Fruit fly (Drosophila melanogaster) whole organism, prepupa: ENCODE results near the gene tal-AA.

Source experiments
- Blimp-1 ChIP-seq: fragments of 200-800 bp; sonication (Bioruptor generic); optimal IDR thresholded peaks from 3 replicates; lab custom pipeline; 2017; ENCODE audit warnings: missing biosample characterization, missing genetic modification characterization, mild to moderate bottlenecking, moderate library complexity, missing genetic modification reagents
- CG10631 ChIP-seq: fragments of 200-800 bp; sonication (Bioruptor generic); optimal IDR thresholded peaks from 2 replicates; lab custom pipeline; 2016; ENCODE audit warnings: missing biosample characterization, missing genetic modification characterization
- CG10669 ChIP-seq: fragments of 200-800 bp; sonication (Bioruptor generic); optimal IDR thresholded peaks from 3 replicates; lab custom pipeline; 2018; ENCODE audit warnings: missing biosample characterization, mild to moderate bottlenecking, missing genetic modification characterization, moderate library complexity
- CG11902 ChIP-seq: fragments of 200-800 bp; sonication (Bioruptor generic); optimal IDR thresholded peaks from 3 replicates; lab custom pipeline; 2016; ENCODE audit warnings: missing biosample characterization, missing genetic modification characterization
- CG15336 ChIP-seq: fragments of 200-800 bp; sonication (Bioruptor generic); IDR thresholded peaks from 2 replicates; pipeline ENCODE4 v1.3.6; 2022; ENCODE audit warnings: missing biosample characterization, missing genetic modification characterization
- CG3032 ChIP-seq: fragments of 200-800 bp; optimal IDR thresholded peaks from 2 replicates; lab custom pipeline; 2019; ENCODE audit warnings: missing biosample characterization, mild to moderate bottlenecking, missing genetic modification characterization, moderate library complexity
- CG31627 ChIP-seq: fragments of 200-800 bp; sonication (Bioruptor generic); optimal IDR thresholded peaks from 3 replicates; lab custom pipeline; 2016; ENCODE audit warnings: missing biosample characterization, missing genetic modification characterization
- CG32006 ChIP-seq: fragments of 200-800 bp; sonication (Bioruptor generic); optimal IDR thresholded peaks from 3 replicates; lab custom pipeline; 2017; ENCODE audit warnings: missing biosample characterization, mild to moderate bottlenecking, missing genetic modification characterization
- CG34406 ChIP-seq: fragments of 200-800 bp; sonication (Bioruptor generic); optimal IDR thresholded peaks from 3 replicates; lab custom pipeline; 2016; ENCODE audit warnings: missing biosample characterization, missing genetic modification characterization
- CG3919 ChIP-seq: fragments of 200-800 bp; sonication (Bioruptor generic); optimal IDR thresholded peaks from 3 replicates; lab custom pipeline; 2016; ENCODE audit warnings: missing biosample characterization, missing genetic modification characterization
- CG6163 ChIP-seq: fragments of 200-800 bp; sonication (Bioruptor generic); IDR thresholded peaks from 3 replicates; pipeline ENCODE4 v1.3.6; 2022; ENCODE audit warnings: missing biosample characterization, missing genetic modification characterization
- CG6808 ChIP-seq: fragments of 200-800 bp; sonication (Bioruptor generic); optimal IDR thresholded peaks from 3 replicates; lab custom pipeline; 2017; ENCODE audit warnings: missing biosample characterization, missing genetic modification characterization, mild to moderate bottlenecking, moderate library complexity, missing genetic modification reagents
- CG7368 ChIP-seq: fragments of 200-800 bp; sonication (Bioruptor generic); optimal IDR thresholded peaks from 3 replicates; lab custom pipeline; 2016; ENCODE audit warnings: missing biosample characterization, missing genetic modification characterization
- CG8119 ChIP-seq: fragments of 200-800 bp; sonication (Bioruptor generic); IDR thresholded peaks from 3 replicates; pipeline ENCODE4 v1.3.6; 2022; ENCODE audit warnings: missing biosample characterization, missing genetic modification characterization
- CG8319 ChIP-seq: fragments of 200-800 bp; sonication (Bioruptor generic); optimal IDR thresholded peaks from 3 replicates; lab custom pipeline; 2016; ENCODE audit warnings: missing biosample characterization, missing genetic modification characterization
- CG8632 ChIP-seq: fragments of 200-800 bp; sonication (Bioruptor generic); optimal IDR thresholded peaks from 3 replicates; lab custom pipeline; 2016; ENCODE audit warnings: missing biosample characterization, missing genetic modification characterization
- Eip75B ChIP-seq: fragments of 200-800 bp; sonication (Bioruptor generic); optimal IDR thresholded peaks from 3 replicates; lab custom pipeline; 2016; ENCODE audit warnings: missing biosample characterization, missing genetic modification characterization
- Eip78C ChIP-seq: fragments of 200-800 bp; sonication (Bioruptor generic); peaks from one replicate; lab custom pipeline; 2016; ENCODE audit warnings: missing biosample characterization, missing genetic modification characterization
- Eip93F ChIP-seq: fragments of 200-800 bp; sonication (Bioruptor generic); optimal IDR thresholded peaks from 2 replicates; lab custom pipeline; 2016; ENCODE audit warnings: missing biosample characterization, mild to moderate bottlenecking, missing genetic modification characterization
- Ets96B ChIP-seq: fragments of 200-800 bp; optimal IDR thresholded peaks from 2 replicates; lab custom pipeline; 2019; ENCODE audit warnings: missing biosample characterization, mild to moderate bottlenecking, missing genetic modification characterization, moderate library complexity
- Gug ChIP-seq: fragments of 200-800 bp; sonication (Bioruptor generic); IDR thresholded peaks from 2 replicates; pipeline ENCODE4 v1.3.6; 2022; ENCODE audit warnings: missing biosample characterization, missing genetic modification characterization
- Hr39 ChIP-seq: fragments of 200-800 bp; sonication (Bioruptor generic); optimal IDR thresholded peaks from 2 replicates; lab custom pipeline; 2016; ENCODE audit warnings: missing biosample characterization, missing genetic modification characterization
- Hr4 ChIP-seq: fragments of 200-800 bp; sonication (Bioruptor generic); optimal IDR thresholded peaks from 3 replicates; lab custom pipeline; 2016; ENCODE audit warnings: missing biosample characterization, missing genetic modification characterization
- OdsH ChIP-seq: fragments of 200-800 bp; sonication (Bioruptor generic); optimal IDR thresholded peaks from 3 replicates; lab custom pipeline; 2016; ENCODE audit warnings: missing biosample characterization, missing genetic modification characterization
- Sox14 ChIP-seq: fragments of 200-800 bp; sonication (Bioruptor generic); optimal IDR thresholded peaks from 3 replicates; lab custom pipeline; 2016; ENCODE audit warnings: missing biosample characterization, missing genetic modification characterization
- achi ChIP-seq: fragments of 200-800 bp; sonication (Bioruptor generic); optimal IDR thresholded peaks from 3 replicates; lab custom pipeline; 2016; ENCODE audit warnings: missing biosample characterization, missing genetic modification characterization
- acj6 ChIP-seq: fragments of 200-800 bp; sonication (Bioruptor generic); optimal IDR thresholded peaks from 3 replicates; lab custom pipeline; 2016; ENCODE audit warnings: missing biosample characterization, missing genetic modification characterization
- dsx ChIP-seq: fragments of 200-800 bp; optimal IDR thresholded peaks from 3 replicates; lab custom pipeline; 2019; ENCODE audit warnings: missing biosample characterization, mild to moderate bottlenecking, missing genetic modification characterization, moderate library complexity; ENCODE audit not compliant: poor library complexity, severe bottlenecking
- eg ChIP-seq: fragments of 200-800 bp; sonication (Bioruptor generic); IDR thresholded peaks from 3 replicates; pipeline ENCODE4 v1.3.6; 2022; ENCODE audit warnings: missing biosample characterization, missing genetic modification characterization
- esn ChIP-seq: fragments of 200-800 bp; sonication (Bioruptor generic); optimal IDR thresholded peaks from 2 replicates; lab custom pipeline; 2016; ENCODE audit warnings: missing biosample characterization, mild to moderate bottlenecking, missing genetic modification characterization, moderate library complexity
- fd59A ChIP-seq: fragments of 200-800 bp; sonication (Bioruptor generic); optimal IDR thresholded peaks from 2 replicates; lab custom pipeline; 2017; ENCODE audit warnings: missing biosample characterization, mild to moderate bottlenecking, missing genetic modification characterization, missing genetic modification reagents
- lz ChIP-seq: fragments of 200-800 bp; sonication (Bioruptor generic); optimal IDR thresholded peaks from 3 replicates; lab custom pipeline; 2016; ENCODE audit warnings: missing biosample characterization, missing genetic modification characterization
- net ChIP-seq: fragments of 200-800 bp; sonication (Bioruptor generic); optimal IDR thresholded peaks from 3 replicates; lab custom pipeline; 2016; ENCODE audit warnings: missing biosample characterization, missing genetic modification characterization
- spab ChIP-seq: fragments of 200-800 bp; sonication (Bioruptor generic); optimal IDR thresholded peaks from 2 replicates; lab custom pipeline; 2017; ENCODE audit warnings: missing biosample characterization, mild to moderate bottlenecking, missing genetic modification characterization, missing genetic modification reagents
- ss ChIP-seq, 2 experiments: fragments of 200-800 bp; sonication (Bioruptor generic); optimal IDR thresholded peaks; 2 replicates in 1 of 2; 3 replicates in 1 of 2; lab custom pipeline; 2017 to 2018; ENCODE audit warnings: mild to moderate bottlenecking in 2 of 2, missing biosample characterization in 2 of 2, missing genetic modification characterization in 2 of 2, moderate library complexity in 1 of 2
- svp ChIP-seq: fragments of 200-800 bp; sonication (Bioruptor generic); peaks from one replicate; lab custom pipeline; 2016; ENCODE audit warnings: missing biosample characterization, missing genetic modification characterization

tal-AA gene

dm6 chr3R:13803892-13804710 lies 8.8 kb upstream of the tal-AA start:
- TF ChIP-seq Blimp-1 (GFP tag; lab: Kevin White, UChicago) (no peak), spab (GFP tag; lab: Kevin White, UChicago) (no peak), Sox14 (GFP tag; lab: Kevin White, UChicago) (no peak), CG32006 (GFP tag; lab: Kevin White, UChicago) (peak; percentile 21), CG3919 (GFP tag; lab: Kevin White, UChicago) (peak; percentile 14), Gug (GFP tag; lab: Robert Waterston, UW) (no peak), Hr4 (GFP tag; lab: Kevin White, UChicago) (peak; percentile 4), CG6163 (no peak), svp (GFP tag; lab: Kevin White, UChicago) (peak; percentile 38), lz (GFP tag; lab: Kevin White, UChicago) (no peak), OdsH (GFP tag; lab: Kevin White, UChicago) (peak; percentile 6), dsx (GFP tag; lab: Kevin White, UChicago) (peak; percentile 15), eg (GFP tag; lab: Robert Waterston, UW) (0 out of 3 replicates have a peak, but pooled peaks have one; percentile 6), CG10669 (GFP tag; lab: Kevin White, UChicago) (peak; percentile 28), esn (GFP tag; lab: Kevin White, UChicago) (peak; percentile 23), Hr39 (no peak), CG10631 (GFP tag; lab: Kevin White, UChicago) (peak; percentile 28), CG3032 (tag; lab: Kevin White, UChicago) (peak; percentile 30), ss (GFP tag; optimal IDR thresholded peaks at IDR 0.05; lab: Kevin White, UChicago) (peak in 1 of 2 experiments; percentile 7), Ets96B (tag; lab: Kevin White, UChicago) (peak; percentile 26), CG15336 (GFP tag; lab: Robert Waterston, UW) (no peak), achi (GFP tag; lab: Kevin White, UChicago) (peak; percentile 23), CG11902 (GFP tag; lab: Kevin White, UChicago) (no peak), Eip78C (peak; percentile 70), CG8632 (GFP tag; lab: Kevin White, UChicago) (peak; percentile 18), acj6 (GFP tag; lab: Kevin White, UChicago) (peak; percentile 2), CG34406 (GFP tag; lab: Kevin White, UChicago) (no peak), CG8319 (GFP tag; lab: Kevin White, UChicago) (no peak)

dm6 chr3R:13804971-13805603 lies 7.8 kb upstream of the tal-AA start:
- TF ChIP-seq CG7368 (GFP tag; lab: Kevin White, UChicago) (no peak), svp (GFP tag; lab: Kevin White, UChicago) (no peak), CG6808 (GFP tag; lab: Kevin White, UChicago) (no peak), Blimp-1 (GFP tag; lab: Kevin White, UChicago) (no peak), CG3919 (GFP tag; lab: Kevin White, UChicago) (no peak), Eip93F (GFP tag; lab: Kevin White, UChicago) (no peak), CG8119 (no peak), CG8319 (GFP tag; lab: Kevin White, UChicago) (no peak), CG31627 (no peak), fd59A (GFP tag; lab: Kevin White, UChicago) (no peak), Eip75B (GFP tag; lab: Kevin White, UChicago) (no peak), net (GFP tag; lab: Kevin White, UChicago) (no peak), CG3032 (tag; lab: Kevin White, UChicago) (no peak)
